Fruit fly (Drosophila melanogaster) whole organism, embryonic: Measurements from ENCODE around the gene CG12054.
A peak's percentile ranks its signal among the peaks of the same experiment; 100 is the strongest.

ENCODE experiments used
- Abd-B ChIP-seq: fragments of 200-800 bp; sonication (Bioruptor generic); optimal IDR thresholded peaks from 2 replicates; lab custom pipeline; 2018; ENCODE audit warnings: missing biosample characterization, mild to moderate bottlenecking, missing genetic modification characterization, moderate library complexity
- Antp ChIP-seq: fragments of 200-800 bp; sonication (Bioruptor generic); optimal IDR thresholded peaks from 3 replicates; lab custom pipeline; 2016; ENCODE audit warnings: missing biosample characterization, missing genetic modification characterization
- Blimp-1 ChIP-seq: fragments of 200-800 bp; sonication (Bioruptor generic); optimal IDR thresholded peaks from 3 replicates; lab custom pipeline; 2018; ENCODE audit warnings: missing biosample characterization, missing genetic modification characterization, mild to moderate bottlenecking, moderate library complexity, missing genetic modification reagents
- CG11504 ChIP-seq: fragments of 200-800 bp; sonication (Bioruptor generic); optimal IDR thresholded peaks from 3 replicates; lab custom pipeline; 2019; ENCODE audit warnings: missing biosample characterization, mild to moderate bottlenecking, missing genetic modification characterization, moderate library complexity
- CG12236 ChIP-seq: fragments of 200-800 bp; sonication (Bioruptor generic); optimal IDR thresholded peaks from 2 replicates; lab custom pipeline; 2016; ENCODE audit warnings: missing biosample characterization, missing genetic modification characterization
- CG13424 ChIP-seq: fragments of 200-800 bp; sonication (Bioruptor generic); optimal IDR thresholded peaks from 2 replicates; lab custom pipeline; 2019; ENCODE audit warnings: missing biosample characterization, mild to moderate bottlenecking, missing genetic modification characterization, moderate library complexity
- CG13624 ChIP-seq: fragments of 200-800 bp; sonication (Bioruptor generic); optimal IDR thresholded peaks from 2 replicates; lab custom pipeline; 2016; ENCODE audit warnings: missing biosample characterization, missing genetic modification characterization
- CG15011 ChIP-seq: fragments of 200-800 bp; sonication (Bioruptor generic); optimal IDR thresholded peaks from 3 replicates; lab custom pipeline; 2018; ENCODE audit warnings: missing biosample characterization, mild to moderate bottlenecking, missing genetic modification characterization
- CG15514 ChIP-seq: fragments of 200-800 bp; sonication (Bioruptor generic); optimal IDR thresholded peaks from 3 replicates; lab custom pipeline; 2017; ENCODE audit warnings: missing biosample characterization, missing genetic modification characterization, mild to moderate bottlenecking, moderate library complexity, missing genetic modification reagents
- CG17568 ChIP-seq: fragments of 200-800 bp; sonication (Bioruptor generic); optimal IDR thresholded peaks from 2 replicates; lab custom pipeline; 2018; ENCODE audit warnings: missing biosample characterization, mild to moderate bottlenecking, missing genetic modification characterization, moderate library complexity
- CG17802 ChIP-seq: fragments of 200-800 bp; sonication (Bioruptor generic); optimal IDR thresholded peaks from 2 replicates; lab custom pipeline; 2018; ENCODE audit warnings: missing biosample characterization, mild to moderate bottlenecking, missing genetic modification characterization, moderate library complexity
- CG30403 ChIP-seq: fragments of 200-800 bp; sonication (Bioruptor generic); optimal IDR thresholded peaks from 3 replicates; lab custom pipeline; 2016; ENCODE audit warnings: missing biosample characterization, missing genetic modification characterization
- CG32532 ChIP-seq: fragments of 200-800 bp; sonication (Bioruptor generic); IDR thresholded peaks from 2 replicates; pipeline ENCODE4 v1.3.6; 2022; ENCODE audit warnings: missing biosample characterization, missing genetic modification characterization
- CG4424 ChIP-seq: fragments of 200-800 bp; sonication (Bioruptor generic); optimal IDR thresholded peaks from 3 replicates; lab custom pipeline; 2016; ENCODE audit warnings: missing biosample characterization, missing genetic modification characterization
- CG6791 ChIP-seq: fragments of 200-800 bp; sonication (Bioruptor generic); IDR thresholded peaks from 3 replicates; pipeline ENCODE4 v1.3.6; 2022; ENCODE audit warnings: missing biosample characterization, missing genetic modification characterization; ENCODE audit not compliant: partially characterized antibody
- Chrac-16 ChIP-seq: fragments of 200-800 bp; sonication (Bioruptor generic); optimal IDR thresholded peaks from 3 replicates; lab custom pipeline; 2016; ENCODE audit warnings: missing biosample characterization, missing genetic modification characterization
- Dll ChIP-seq: fragments of 200-800 bp; sonication (Bioruptor generic); IDR thresholded peaks from 4 replicates; pipeline ENCODE4 v1.3.6; 2022; ENCODE audit warnings: missing biosample characterization, missing genetic modification characterization; ENCODE audit not compliant: partially characterized antibody
- Ets65A ChIP-seq: fragments of 200-800 bp; sonication (Bioruptor generic); peaks from one replicate; lab custom pipeline; 2016; ENCODE audit warnings: missing biosample characterization, missing genetic modification characterization
- Ets97D ChIP-seq: fragments of 200-800 bp; sonication (Bioruptor generic); optimal IDR thresholded peaks from 3 replicates; lab custom pipeline; 2016; ENCODE audit warnings: missing biosample characterization, missing genetic modification characterization
- HLH4C ChIP-seq: fragments of 200-800 bp; sonication (Bioruptor generic); IDR thresholded peaks from 3 replicates; pipeline ENCODE4 v1.3.6; 2022; ENCODE audit warnings: missing biosample characterization, missing genetic modification characterization; ENCODE audit not compliant: partially characterized antibody
- Hmr ChIP-seq: fragments of 200-800 bp; sonication (Bioruptor generic); optimal IDR thresholded peaks from 3 replicates; lab custom pipeline; 2017; ENCODE audit warnings: mild to moderate bottlenecking, missing biosample characterization, missing genetic modification reagents, missing genetic modification characterization
- Hr51 ChIP-seq, 2 experiments: fragments of 200-800 bp; sonication (Bioruptor generic); optimal IDR thresholded peaks; 2 replicates in 1 of 2; 3 replicates in 1 of 2; lab custom pipeline; 2016 to 2018; ENCODE audit warnings: missing biosample characterization in 2 of 2, missing genetic modification characterization in 2 of 2, mild to moderate bottlenecking in 1 of 2, moderate library complexity in 1 of 2
- Med ChIP-seq: fragments of 200-800 bp; sonication (Bioruptor generic); peaks from one replicate; lab custom pipeline; 2016; ENCODE audit warnings: missing biosample characterization, missing genetic modification characterization, mild to moderate bottlenecking, inconsistent platforms, moderate library complexity
- Tbp ChIP-seq: fragments of >200 bp; optimal IDR thresholded peaks from 2 replicates; lab custom pipeline; 2018; ENCODE audit warnings: missing biosample characterization, missing genetic modification characterization
- ap ChIP-seq: fragments of 200-800 bp; sonication (Bioruptor generic); IDR thresholded peaks from 2 replicates; pipeline ENCODE4 v1.3.6; 2022; ENCODE audit warnings: missing biosample characterization, missing genetic modification characterization
- br ChIP-seq: fragments of >200 bp; optimal IDR thresholded peaks from 2 replicates; lab custom pipeline; 2017
- cad ChIP-seq: fragments of >200 bp; optimal IDR thresholded peaks from 2 replicates; lab custom pipeline; 2017; ENCODE audit warnings: missing biosample characterization, missing genetic modification characterization
- ems ChIP-seq: fragments of 200-800 bp; sonication (Bioruptor generic); optimal IDR thresholded peaks from 3 replicates; lab custom pipeline; 2016; ENCODE audit warnings: missing biosample characterization, missing genetic modification characterization
- esg ChIP-seq: fragments of 200-800 bp; sonication (Bioruptor generic); conservative IDR thresholded peaks from 2 replicates; pipeline ENCODE4 v1.3.6; 2022; ENCODE audit warnings: missing biosample characterization, missing genetic modification characterization
- exex ChIP-seq: fragments of 200-800 bp; sonication (Bioruptor generic); optimal IDR thresholded peaks from 4 replicates; lab custom pipeline; 2018; ENCODE audit warnings: missing biosample characterization, mild to moderate bottlenecking, missing genetic modification characterization, moderate library complexity
- fd64A ChIP-seq: fragments of 200-800 bp; sonication (Bioruptor generic); optimal IDR thresholded peaks from 3 replicates; lab custom pipeline; 2018; ENCODE audit warnings: missing biosample characterization, mild to moderate bottlenecking, missing genetic modification characterization
- gcm ChIP-seq: fragments of 200-800 bp; sonication (Bioruptor generic); optimal IDR thresholded peaks from 2 replicates; lab custom pipeline; 2019; ENCODE audit warnings: missing biosample characterization, mild to moderate bottlenecking, missing genetic modification characterization, moderate library complexity
- gem ChIP-seq: fragments of 200-800 bp; sonication (Bioruptor generic); optimal IDR thresholded peaks from 2 replicates; lab custom pipeline; 2019; ENCODE audit warnings: missing biosample characterization, mild to moderate bottlenecking, missing genetic modification characterization, moderate library complexity
- gfzf ChIP-seq: fragments of 200-800 bp; sonication (Bioruptor generic); optimal IDR thresholded peaks from 2 replicates; lab custom pipeline; 2016; ENCODE audit warnings: missing biosample characterization, mild to moderate bottlenecking, missing genetic modification characterization, moderate library complexity
- hkb ChIP-seq, 2 experiments: fragments of 200-800 bp in 1 of 2; fragments of >200 bp in 1 of 2; sonication (Bioruptor generic) in 1 of 2; IDR thresholded peaks in 1 of 2; optimal IDR thresholded peaks in 1 of 2; 2 replicates each; pipeline versions ENCODE4 v1.3.6 to Lab custom; 2017 to 2022; ENCODE audit warnings: missing biosample characterization in 1 of 2, missing genetic modification characterization in 1 of 2
- kay ChIP-seq: fragments of 200-800 bp; sonication (Bioruptor generic); optimal IDR thresholded peaks from 2 replicates; lab custom pipeline; 2016; ENCODE audit warnings: missing biosample characterization, missing genetic modification characterization
- lab ChIP-seq: fragments of 200-800 bp; sonication (Bioruptor generic); optimal IDR thresholded peaks from 3 replicates; lab custom pipeline; 2017; ENCODE audit warnings: missing biosample characterization, missing genetic modification characterization, mild to moderate bottlenecking, moderate library complexity, missing genetic modification reagents
- otp ChIP-seq: fragments of 200-800 bp; sonication (Bioruptor generic); IDR thresholded peaks from 3 replicates; pipeline ENCODE4, ENCODE4 v1.3.6; 2022; ENCODE audit warnings: missing biosample characterization, missing genetic modification characterization
- p53 ChIP-seq: fragments of 200-800 bp; sonication (Bioruptor generic); optimal IDR thresholded peaks from 2 replicates; lab custom pipeline; 2016; ENCODE audit warnings: missing biosample characterization, missing genetic modification characterization
- pzg ChIP-seq: fragments of 200-800 bp; sonication (Bioruptor generic); optimal IDR thresholded peaks from 3 replicates; lab custom pipeline; 2018; ENCODE audit warnings: missing biosample characterization, mild to moderate bottlenecking, missing genetic modification characterization, moderate library complexity
- scrt ChIP-seq: fragments of 200-800 bp; sonication (Bioruptor generic); optimal IDR thresholded peaks from 2 replicates; lab custom pipeline; 2018; ENCODE audit warnings: missing biosample characterization, mild to moderate bottlenecking, missing genetic modification characterization, moderate library complexity
- sna ChIP-seq: fragments of 200-800 bp; sonication (Bioruptor generic); IDR thresholded peaks from 2 replicates; pipeline ENCODE4 v1.3.6; 2022; ENCODE audit warnings: missing biosample characterization, missing genetic modification characterization; ENCODE audit not compliant: partially characterized antibody
- tup ChIP-seq: fragments of 200-800 bp; sonication (Bioruptor generic); optimal IDR thresholded peaks from 2 replicates; lab custom pipeline; 2016; ENCODE audit warnings: missing biosample characterization, mild to moderate bottlenecking, missing genetic modification characterization, moderate library complexity
- wdn ChIP-seq: fragments of 200-800 bp; sonication (Bioruptor generic); IDR thresholded peaks from 2 replicates; pipeline ENCODE4 v1.3.6; 2022; ENCODE audit warnings: missing biosample characterization, missing genetic modification characterization
- zfh1 ChIP-seq: fragments of 200-800 bp; sonication (Bioruptor generic); IDR thresholded peaks from 3 replicates; pipeline ENCODE4 v1.3.6; 2022; ENCODE audit warnings: missing biosample characterization, missing genetic modification characterization

The CG12054 gene

DNA sequence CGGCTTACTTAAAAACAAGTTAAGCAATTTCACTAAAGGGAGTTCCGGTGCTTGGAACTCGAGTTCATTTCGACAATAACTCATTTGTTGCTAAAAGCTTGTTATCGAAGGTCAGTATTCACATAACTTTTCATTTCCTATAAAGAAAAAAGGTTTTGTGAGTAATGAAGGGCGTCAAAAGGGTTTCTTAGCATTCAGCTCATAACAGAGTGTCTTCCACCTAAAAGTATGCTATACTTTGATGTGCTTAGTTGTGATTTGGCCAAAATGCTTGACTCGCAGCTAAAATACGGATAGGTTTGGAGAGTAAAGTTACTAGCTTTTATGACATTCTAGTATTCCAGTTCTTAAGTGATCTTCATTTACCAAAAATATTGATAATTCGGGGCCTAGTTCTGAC is 43.4 kb downstream of the CG12054 start (continued):
- no peak for TF ChIP-seq Chrac-16 (GFP tag; lab: Kevin White, UChicago)
- no peak for TF ChIP-seq p53 (GFP tag; lab: Kevin White, UChicago)
- peak; percentile 7 for TF ChIP-seq Ets65A (GFP tag; lab: Kevin White, UChicago)
- TF ChIP-seq CG4424 (GFP tag; lab: Kevin White, UChicago) = peak; percentile 0
- TF ChIP-seq wdn (GFP tag; lab: Robert Waterston, UW) = no peak
- no peak for TF ChIP-seq CG30403 (GFP tag; lab: Kevin White, UChicago)
- TF ChIP-seq sna (GFP tag; lab: Robert Waterston, UW) = no peak
- TF ChIP-seq CG15011 (GFP tag; lab: Kevin White, UChicago) = no peak
- no peak for TF ChIP-seq br (lab: Kevin White, UChicago)
- no peak for TF ChIP-seq gfzf (GFP tag; lab: Kevin White, UChicago)
- TF ChIP-seq Ets97D = peak; percentile 97
- TF ChIP-seq gem (tag; lab: Kevin White, UChicago) = no peak
- TF ChIP-seq HLH4C (GFP tag; lab: Robert Waterston, UW) = no peak
- TF ChIP-seq Med (GFP tag; lab: Kevin White, UChicago) = peak; percentile 84
- peak; percentile 16 for TF ChIP-seq Abd-B (GFP tag; lab: Kevin White, UChicago)
- TF ChIP-seq zfh1 (GFP tag; lab: Robert Waterston, UW) = no peak
- TF ChIP-seq CG13424 (tag; lab: Kevin White, UChicago) = no peak
- TF ChIP-seq CG32532 (GFP tag; lab: Robert Waterston, UW) = peak; percentile 6; the same call in 1 of the 2 replicates
- peak; percentile 63 for TF ChIP-seq CG15514 (GFP tag; lab: Kevin White, UChicago)
- TF ChIP-seq CG13624 (GFP tag; lab: Kevin White, UChicago) = peak; percentile 20
- peak; percentile 63 for TF ChIP-seq Blimp-1 (GFP tag; lab: Kevin White, UChicago)
- TF ChIP-seq cad (GFP tag; lab: Kevin White, UChicago) = no peak
- no peak for TF ChIP-seq CG12236 (GFP tag; lab: Kevin White, UChicago)
- TF ChIP-seq CG17802 (tag; lab: Kevin White, UChicago) = no peak

DNA sequence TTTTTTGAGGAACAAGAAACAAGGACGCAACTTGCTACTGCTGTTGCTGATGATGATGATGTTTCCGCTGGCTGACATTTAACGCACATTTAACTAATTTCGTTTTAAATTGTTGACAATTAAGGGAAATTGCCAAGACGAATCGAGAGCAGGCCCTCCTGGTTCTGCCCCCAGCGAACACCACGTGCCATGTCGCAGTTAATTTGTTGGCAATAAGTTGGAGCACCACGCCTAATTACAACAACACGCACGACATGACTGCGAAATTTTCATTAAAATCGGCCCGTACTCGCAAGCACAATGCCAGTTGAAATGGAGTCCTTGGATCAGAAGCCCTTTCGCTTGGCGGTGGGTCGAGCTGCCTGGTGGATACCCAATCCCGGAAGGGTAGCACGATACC is 44.9 kb downstream of the CG12054 start, which contains the start of gene ppk24:
TSS of gene ppk24 (plus strand) at position 301 of the 400 bp plus-strand sequence.
- TF ChIP-seq Tbp (GFP tag; lab: Kevin White, UChicago) = no peak
- peak; percentile 17 for TF ChIP-seq Med (GFP tag; lab: Kevin White, UChicago)
- TF ChIP-seq, all 482 proteins: peak for 1

- peak; percentile 26 for TF ChIP-seq kay (GFP tag; lab: Kevin White, UChicago)
- no peak for TF ChIP-seq fd64A (GFP tag; lab: Kevin White, UChicago)
- TF ChIP-seq ems (GFP tag; lab: Kevin White, UChicago) = no peak
- TF ChIP-seq hkb (optimal IDR thresholded peaks at IDR 0.05; lab: Kevin White, UChicago) = no peak
- TF ChIP-seq hkb (GFP tag; IDR thresholded peaks at IDR 0.05; lab: Robert Waterston, UW) = 0 out of 2 replicates have a peak, but pooled peaks have one; percentile 20
- no peak for TF ChIP-seq ap (GFP tag; lab: Robert Waterston, UW)
- TF ChIP-seq CG17568 (GFP tag; lab: Kevin White, UChicago) = no peak
- no peak for TF ChIP-seq Chrac-16 (GFP tag; lab: Kevin White, UChicago)
- TF ChIP-seq Hmr (GFP tag; lab: Kevin White, UChicago) = peak; percentile 28
- TF ChIP-seq exex = no peak
- no peak for TF ChIP-seq CG13624 (GFP tag; lab: Kevin White, UChicago)
- TF ChIP-seq esg (GFP tag; lab: Robert Waterston, UW) = 0 out of 2 replicates have a peak, but pooled peaks have one; percentile 10
- TF ChIP-seq pzg (GFP tag; lab: Kevin White, UChicago) = no peak
- TF ChIP-seq CG6791 (GFP tag; lab: Robert Waterston, UW) = no peak
- TF ChIP-seq lab = peak; percentile 24
- TF ChIP-seq otp (GFP tag; lab: Robert Waterston, UW) = no peak
- peak in 1 of 2 experiments; percentile 34 for TF ChIP-seq Hr51 (GFP tag; optimal IDR thresholded peaks at IDR 0.05; lab: Kevin White, UChicago)
- TF ChIP-seq CG11504 (tag; lab: Kevin White, UChicago) = peak; percentile 23
- TF ChIP-seq Dll (GFP tag; lab: Robert Waterston, UW) = no peak
- TF ChIP-seq scrt = no peak
- no peak for TF ChIP-seq tup (GFP tag; lab: Kevin White, UChicago)
- no peak for TF ChIP-seq gcm (GFP tag; lab: Kevin White, UChicago)
- no peak for TF ChIP-seq Antp (GFP tag; lab: Kevin White, UChicago)
Observed at dm6 chr3R:31270783-31271427, 50.4 kb downstream of the CG12054 start.
